Fruit fly (Drosophila melanogaster) whole organism, embryonic: Measurements from ENCODE around the gene PK2-R2.

ENCODE experiments used
- Adf1 ChIP-seq: fragments of 200-800 bp; sonication (Bioruptor generic); IDR thresholded peaks from 2 replicates; pipeline ENCODE4 v1.3.6; 2022; ENCODE audit warnings: missing biosample characterization, missing genetic modification characterization
- BEAF-32 ChIP-seq: fragments of 200-800 bp; sonication (Bioruptor generic); optimal IDR thresholded peaks from 3 replicates; lab custom pipeline; 2017; ENCODE audit warnings: missing biosample characterization, missing genetic modification characterization, mild to moderate bottlenecking, moderate library complexity, missing genetic modification reagents
- Blimp-1 ChIP-seq: fragments of 200-800 bp; sonication (Bioruptor generic); optimal IDR thresholded peaks from 3 replicates; lab custom pipeline; 2018; ENCODE audit warnings: missing biosample characterization, missing genetic modification characterization, mild to moderate bottlenecking, moderate library complexity, missing genetic modification reagents
- CG12769 ChIP-seq: fragments of 200-800 bp; sonication (Bioruptor generic); optimal IDR thresholded peaks from 2 replicates; lab custom pipeline; 2019; ENCODE audit warnings: missing biosample characterization, mild to moderate bottlenecking, missing genetic modification characterization, moderate library complexity
- CG13894 ChIP-seq: fragments of 200-800 bp; sonication (Bioruptor generic); optimal IDR thresholded peaks from 3 replicates; lab custom pipeline; 2018; ENCODE audit warnings: missing biosample characterization, mild to moderate bottlenecking, missing genetic modification characterization, moderate library complexity
- CG14965 ChIP-seq: fragments of 200-800 bp; sonication (Bioruptor generic); optimal IDR thresholded peaks from 2 replicates; lab custom pipeline; 2016; ENCODE audit warnings: missing biosample characterization, missing genetic modification characterization, borderline replicate concordance
- CG16813 ChIP-seq: fragments of 200-800 bp; sonication (Bioruptor generic); IDR thresholded peaks from 3 replicates; pipeline ENCODE4 v1.3.6; 2022; ENCODE audit warnings: missing biosample characterization, missing genetic modification characterization; ENCODE audit not compliant: partially characterized antibody
- CG16815 ChIP-seq: fragments of 200-800 bp; sonication (Bioruptor generic); optimal IDR thresholded peaks from 3 replicates; lab custom pipeline; 2017; ENCODE audit warnings: missing biosample characterization, mild to moderate bottlenecking, missing genetic modification characterization
- CG17186 ChIP-seq: fragments of 200-800 bp; sonication (Bioruptor generic); optimal IDR thresholded peaks from 3 replicates; lab custom pipeline; 2017; ENCODE audit warnings: missing biosample characterization, missing genetic modification reagents, missing genetic modification characterization
- CG1792 ChIP-seq: fragments of 200-800 bp; sonication (Bioruptor generic); optimal IDR thresholded peaks from 2 replicates; lab custom pipeline; 2016; ENCODE audit warnings: missing biosample characterization, missing genetic modification characterization
- CG2116 ChIP-seq: fragments of 200-800 bp; sonication (Bioruptor generic); optimal IDR thresholded peaks from 3 replicates; lab custom pipeline; 2018; ENCODE audit warnings: missing biosample characterization, mild to moderate bottlenecking, missing genetic modification characterization
- CG2199 ChIP-seq: fragments of 200-800 bp; sonication (Bioruptor generic); IDR thresholded peaks from 3 replicates; pipeline ENCODE4 v1.3.6; 2022; ENCODE audit warnings: missing biosample characterization, missing genetic modification characterization
- CG2712 ChIP-seq: fragments of 200-800 bp; optimal IDR thresholded peaks from 3 replicates; lab custom pipeline; 2019; ENCODE audit warnings: missing biosample characterization, mild to moderate bottlenecking, missing genetic modification characterization, moderate library complexity
- CG30020 ChIP-seq: fragments of 200-800 bp; optimal IDR thresholded peaks from 2 replicates; lab custom pipeline; 2019; ENCODE audit warnings: missing biosample characterization, mild to moderate bottlenecking, missing genetic modification characterization, moderate library complexity
- CG4424 ChIP-seq: fragments of 200-800 bp; sonication (Bioruptor generic); optimal IDR thresholded peaks from 3 replicates; lab custom pipeline; 2016; ENCODE audit warnings: missing biosample characterization, missing genetic modification characterization
- CG8281 ChIP-seq: fragments of 200-800 bp; sonication (Bioruptor generic); optimal IDR thresholded peaks from 2 replicates; lab custom pipeline; 2018; ENCODE audit warnings: missing biosample characterization, mild to moderate bottlenecking, missing genetic modification characterization, moderate library complexity
- CG8388 ChIP-seq: fragments of 200-800 bp; sonication (Bioruptor generic); optimal IDR thresholded peaks from 2 replicates; lab custom pipeline; 2019; ENCODE audit warnings: missing biosample characterization, mild to moderate bottlenecking, missing genetic modification characterization, moderate library complexity
- Deaf1 ChIP-seq: fragments of 200-800 bp; optimal IDR thresholded peaks from 3 replicates; lab custom pipeline; 2019; ENCODE audit warnings: missing biosample characterization, mild to moderate bottlenecking, missing genetic modification characterization, moderate library complexity
- Hr39 ChIP-seq: fragments of >200 bp; optimal IDR thresholded peaks from 2 replicates; lab custom pipeline; 2017
- Lim3 ChIP-seq: fragments of 200-800 bp; sonication (Bioruptor generic); IDR thresholded peaks from 2 replicates; pipeline ENCODE4 v1.3.6; 2022; ENCODE audit warnings: missing biosample characterization, missing genetic modification characterization
- Med ChIP-seq: fragments of 200-800 bp; sonication (Bioruptor generic); peaks from one replicate; lab custom pipeline; 2016; ENCODE audit warnings: missing biosample characterization, missing genetic modification characterization, mild to moderate bottlenecking, inconsistent platforms, moderate library complexity
- Mrtf ChIP-seq: fragments of 200-800 bp; sonication (Bioruptor generic); IDR thresholded peaks from 3 replicates; pipeline ENCODE4 v1.3.6; 2022; ENCODE audit warnings: missing biosample characterization, missing genetic modification characterization
- Sin3A ChIP-seq: fragments of >200 bp; optimal IDR thresholded peaks from 2 replicates; lab custom pipeline; 2018
- al ChIP-seq: fragments of 200-800 bp; sonication (Bioruptor generic); IDR thresholded peaks from 2 replicates; pipeline ENCODE4 v1.3.6; 2022; ENCODE audit warnings: missing biosample characterization, missing genetic modification characterization
- cad ChIP-seq: fragments of >200 bp; optimal IDR thresholded peaks from 2 replicates; lab custom pipeline; 2017; ENCODE audit warnings: missing biosample characterization, missing genetic modification characterization
- cas ChIP-seq: fragments of 200-800 bp; sonication (Bioruptor generic); IDR thresholded peaks from 2 replicates; pipeline ENCODE4 v1.3.6; 2022; ENCODE audit warnings: missing biosample characterization, missing genetic modification characterization
- chinmo ChIP-seq: fragments of 200-800 bp; sonication (Bioruptor generic); IDR thresholded peaks from 4 replicates; pipeline ENCODE4 v1.3.6; 2022; ENCODE audit warnings: missing biosample characterization, missing genetic modification characterization; ENCODE audit not compliant: partially characterized antibody
- corto ChIP-seq: fragments of 200-800 bp; sonication (Bioruptor generic); optimal IDR thresholded peaks from 2 replicates; lab custom pipeline; 2016; ENCODE audit warnings: missing biosample characterization, mild to moderate bottlenecking, missing genetic modification characterization, moderate library complexity
- crol ChIP-seq: fragments of 200-800 bp; sonication (Bioruptor generic); IDR thresholded peaks from 2 replicates; pipeline ENCODE4 v1.3.6; 2022; ENCODE audit warnings: missing biosample characterization, missing genetic modification characterization
- cwo ChIP-seq: fragments of 200-800 bp; sonication (Bioruptor generic); optimal IDR thresholded peaks from 3 replicates; lab custom pipeline; 2017; ENCODE audit warnings: missing biosample characterization, missing genetic modification characterization, mild to moderate bottlenecking, moderate library complexity, missing genetic modification reagents
- dati ChIP-seq: fragments of 200-800 bp; sonication (Bioruptor generic); IDR thresholded peaks from 2 replicates; pipeline ENCODE4 v1.3.6; 2022; ENCODE audit warnings: missing biosample characterization, missing genetic modification characterization
- eve ChIP-seq, 2 experiments: fragments of >200 bp; optimal IDR thresholded peaks; 2 replicates each; lab custom pipeline; 2017; ENCODE audit warnings: missing biosample characterization in 2 of 2, missing genetic modification characterization in 2 of 2
- gem ChIP-seq: fragments of 200-800 bp; sonication (Bioruptor generic); optimal IDR thresholded peaks from 2 replicates; lab custom pipeline; 2019; ENCODE audit warnings: missing biosample characterization, mild to moderate bottlenecking, missing genetic modification characterization, moderate library complexity
- grn ChIP-seq: fragments of 200-800 bp; sonication (Bioruptor generic); optimal IDR thresholded peaks from 3 replicates; lab custom pipeline; 2017; ENCODE audit warnings: missing biosample characterization, missing genetic modification characterization
- hkb ChIP-seq, 2 experiments: fragments of 200-800 bp in 1 of 2; fragments of >200 bp in 1 of 2; sonication (Bioruptor generic) in 1 of 2; IDR thresholded peaks in 1 of 2; optimal IDR thresholded peaks in 1 of 2; 2 replicates each; pipeline versions ENCODE4 v1.3.6 to Lab custom; 2017 to 2022; ENCODE audit warnings: missing biosample characterization in 1 of 2, missing genetic modification characterization in 1 of 2
- jumu ChIP-seq: fragments of 200-800 bp; sonication (Bioruptor generic); optimal IDR thresholded peaks from 3 replicates; lab custom pipeline; 2016; ENCODE audit warnings: missing biosample characterization, missing genetic modification characterization
- kah ChIP-seq: fragments of 200-800 bp; sonication (Bioruptor generic); optimal IDR thresholded peaks from 2 replicates; lab custom pipeline; 2018; ENCODE audit warnings: missing biosample characterization, mild to moderate bottlenecking, missing genetic modification characterization
- lilli ChIP-seq: fragments of 200-800 bp; sonication (Bioruptor generic); optimal IDR thresholded peaks from 3 replicates; lab custom pipeline; 2016; ENCODE audit warnings: missing biosample characterization, missing genetic modification characterization
- luna ChIP-seq: fragments of 200-800 bp; sonication (Bioruptor generic); optimal IDR thresholded peaks from 2 replicates; lab custom pipeline; 2016; ENCODE audit warnings: missing biosample characterization, missing genetic modification characterization
- rib ChIP-seq: fragments of 200-800 bp; sonication (Bioruptor generic); IDR thresholded peaks from 2 replicates; pipeline ENCODE4 v1.3.6; 2022; ENCODE audit warnings: missing biosample characterization, missing genetic modification characterization
- sisA ChIP-seq: fragments of 200-800 bp; sonication (Bioruptor generic); IDR thresholded peaks from 2 replicates; pipeline ENCODE4 v1.3.6; 2022; ENCODE audit warnings: missing biosample characterization, missing genetic modification characterization
- slou ChIP-seq: fragments of 200-800 bp; sonication (Bioruptor generic); optimal IDR thresholded peaks from 3 replicates; lab custom pipeline; 2016; ENCODE audit warnings: missing biosample characterization, missing genetic modification characterization
- tx ChIP-seq: fragments of 200-800 bp; sonication (Bioruptor generic); optimal IDR thresholded peaks from 2 replicates; lab custom pipeline; 2016; ENCODE audit warnings: missing biosample characterization, missing genetic modification characterization
- vnd ChIP-seq: fragments of 200-800 bp; sonication (Bioruptor generic); IDR thresholded peaks from 3 replicates; pipeline ENCODE4 v1.3.6; 2022; ENCODE audit warnings: missing biosample characterization, missing genetic modification characterization; ENCODE audit not compliant: partially characterized antibody
- zen2 ChIP-seq: fragments of 200-800 bp; sonication (Bioruptor generic); IDR thresholded peaks from 3 replicates; pipeline ENCODE4 v1.3.6; 2022; ENCODE audit warnings: missing biosample characterization, missing genetic modification characterization; ENCODE audit not compliant: partially characterized antibody
- zfh2 ChIP-seq: fragments of 200-800 bp; sonication (Bioruptor generic); optimal IDR thresholded peaks from 2 replicates; lab custom pipeline; 2016; ENCODE audit warnings: missing biosample characterization, missing genetic modification characterization

The PK2-R2 gene

DNA sequence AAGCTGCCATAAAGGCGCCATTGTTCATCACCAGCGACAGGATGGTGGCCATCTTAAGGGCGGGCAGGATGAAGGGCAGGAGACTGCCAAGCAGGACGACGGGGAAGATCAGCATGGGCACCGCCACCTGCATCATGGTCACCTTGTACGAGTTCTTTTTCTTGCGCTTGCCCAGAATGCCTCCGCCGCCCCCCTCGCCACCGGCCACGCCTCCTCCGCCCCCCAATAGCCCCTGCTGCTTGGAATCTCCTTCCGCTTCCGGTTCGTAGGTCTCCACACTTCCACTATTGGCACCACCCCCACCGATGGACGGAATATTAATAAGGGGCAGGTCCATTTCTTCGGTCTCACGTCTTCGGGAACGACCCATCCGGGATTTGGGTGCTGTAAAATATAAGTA lies 48.9 kb downstream of the PK2-R2 start:
- TF ChIP-seq cad (GFP tag; lab: Kevin White, UChicago), result no peak
- no peak for TF ChIP-seq CG30020 (tag; lab: Kevin White, UChicago)
- no peak for TF ChIP-seq dati (GFP tag; lab: Robert Waterston, UW)
- TF ChIP-seq gem (tag; lab: Kevin White, UChicago), result no peak
- TF ChIP-seq sisA (GFP tag; lab: Robert Waterston, UW), result no peak
- no peak for TF ChIP-seq hkb (optimal IDR thresholded peaks at IDR 0.05; lab: Kevin White, UChicago)
- TF ChIP-seq hkb (GFP tag; IDR thresholded peaks at IDR 0.05; lab: Robert Waterston, UW), result no peak
- TF ChIP-seq corto (GFP tag; lab: Kevin White, UChicago), result no peak
- no peak for TF ChIP-seq jumu
- 0 out of 2 replicates have a peak, but pooled peaks have one; percentile 21 for TF ChIP-seq crol
- TF ChIP-seq CG4424 (GFP tag; lab: Kevin White, UChicago), result no peak
- no peak for TF ChIP-seq CG1792 (GFP tag; lab: Kevin White, UChicago)
- TF ChIP-seq Med (GFP tag; lab: Kevin White, UChicago), result no peak
- TF ChIP-seq al, result 0 out of 2 replicates have a peak, but pooled peaks have one; percentile 7
- no peak for TF ChIP-seq Sin3A
- TF ChIP-seq Mrtf (GFP tag; lab: Robert Waterston, UW), result 0 out of 3 replicates have a peak, but pooled peaks have one; percentile 36
- TF ChIP-seq vnd (GFP tag; lab: Robert Waterston, UW), result no peak
- TF ChIP-seq Hr39, result peak; percentile 50
- TF ChIP-seq kah, result no peak
- no peak for TF ChIP-seq eve (GFP tag; optimal IDR thresholded peaks at IDR 0.05; lab: Kevin White, UChicago)
- no peak for TF ChIP-seq CG2116 (GFP tag; lab: Kevin White, UChicago)
- no peak for TF ChIP-seq cas (GFP tag; lab: Robert Waterston, UW)
- TF ChIP-seq Lim3, result no peak
- TF ChIP-seq CG16813 (GFP tag; lab: Robert Waterston, UW), result no peak
- no peak for TF ChIP-seq luna (GFP tag; lab: Kevin White, UChicago)
- TF ChIP-seq slou (GFP tag; lab: Kevin White, UChicago), result no peak
- TF ChIP-seq tx (GFP tag; lab: Kevin White, UChicago), result no peak
- TF ChIP-seq CG2712 (tag; lab: Kevin White, UChicago), result no peak
- no peak for TF ChIP-seq CG2199
- TF ChIP-seq CG17186 (GFP tag; lab: Kevin White, UChicago), result no peak
- no peak for TF ChIP-seq CG14965 (GFP tag; lab: Kevin White, UChicago)
- no peak for TF ChIP-seq CG8281 (tag; lab: Kevin White, UChicago)
- no peak for TF ChIP-seq cwo (GFP tag; lab: Kevin White, UChicago)
- no peak for TF ChIP-seq CG16815 (GFP tag; lab: Kevin White, UChicago)
- TF ChIP-seq zen2, result no peak
- no peak for TF ChIP-seq grn (GFP tag; lab: Kevin White, UChicago)

DNA sequence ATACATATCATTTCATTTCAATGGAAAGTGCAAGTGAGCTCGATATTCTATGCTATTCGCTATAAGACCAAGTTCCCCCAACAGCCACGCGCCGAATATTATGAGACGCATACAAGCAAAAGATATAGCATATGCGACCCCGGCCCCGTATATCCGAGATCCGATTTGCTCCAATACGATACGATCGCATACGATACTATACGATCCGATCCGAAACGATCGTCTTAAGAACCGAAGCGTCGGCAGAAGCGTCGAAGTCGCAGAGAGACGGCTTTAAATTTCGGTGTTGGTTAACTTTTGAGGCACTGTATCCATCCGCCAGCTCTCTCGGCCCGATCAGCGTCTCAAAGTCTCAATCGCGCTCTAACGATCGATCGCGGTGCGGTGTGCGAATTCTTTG lies 54.5 kb downstream of the PK2-R2 start, which contains the start of gene CG8630:
CG8630 (plus strand) TSS at position 303 of the 400 bp plus-strand sequence.
- TF ChIP-seq BEAF-32 (GFP tag; lab: Kevin White, UChicago) (peak; percentile 2), CG8388 (GFP tag; lab: Kevin White, UChicago) (peak; percentile 36), lilli (GFP tag; lab: Kevin White, UChicago) (no peak), Deaf1 (tag; lab: Kevin White, UChicago) (peak; percentile 87), rib (0 out of 2 replicates have a peak, but pooled peaks have one; percentile 24), zfh2 (GFP tag; lab: Kevin White, UChicago) (no peak), CG13894 (tag; lab: Kevin White, UChicago) (peak; percentile 100), Blimp-1 (GFP tag; lab: Kevin White, UChicago) (peak; percentile 52), chinmo (GFP tag; lab: Robert Waterston, UW) (peak; percentile 53; the same call in 2 of the 4 replicates), CG12769 (peak; percentile 32), Adf1 (GFP tag; lab: Robert Waterston, UW) (peak; percentile 40; the same call in 1 of the 2 replicates)
